Worm (Caenorhabditis elegans) whole organism, dauer: Measurements from ENCODE around the gene D2096.11.

Experiments
- unc-62 ChIP-seq: sonication (generic microtip); optimal IDR thresholded peaks from 2 replicates; lab custom pipeline; 2017; ENCODE audit warnings: missing biosample characterization, missing genetic modification reagents, missing genetic modification characterization

The D2096.11 gene

ce11 chrIV:8342385-8342784 lies 51.6 kb downstream of the D2096.11 start, which contains the start of gene lgc-5:
Gene lgc-5, plus strand, starts transcription at chrIV:8342685.
- TF ChIP-seq unc-62 (GFP tag; lab: Kevin White, UChicago): no peak

- TF ChIP-seq unc-62 (GFP tag; lab: Kevin White, UChicago): no peak
Observed at ce11 chrIV:8339636-8340035, 54.4 kb downstream of the D2096.11 start, which contains the start of gene lgc-6. Gene lgc-6, plus strand, starts transcription at chrIV:8339936.
